Worm (Caenorhabditis elegans): ENCODE results near the gene Y73B6BL.14.
"Not testable (repeated sequence)": the region's sequence is repeated elsewhere in the genome, so short reads cannot be mapped to it uniquely, and the experiment has no call there.

Gene Y73B6BL.14

DNA sequence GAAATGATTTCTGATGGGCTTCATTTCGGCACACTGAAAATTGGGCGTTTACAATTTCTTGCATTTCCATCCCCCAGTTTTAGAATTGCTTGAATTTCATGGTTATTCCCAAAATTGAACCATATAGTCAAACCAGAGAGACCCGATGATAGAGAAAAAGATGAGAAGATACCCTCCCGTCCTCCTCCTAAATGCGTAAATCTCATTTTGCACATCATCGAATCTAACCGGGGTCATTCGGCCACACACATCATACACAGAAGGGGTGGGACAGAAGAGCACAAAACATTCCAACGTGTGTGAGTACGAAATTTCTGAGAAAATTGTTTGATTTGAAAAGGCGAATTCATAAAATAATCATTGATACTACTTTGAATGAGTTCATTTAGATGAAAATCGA is 20.8 kb upstream of the Y73B6BL.14 start:
- TF ChIP-seq alr-1 (tag; optimal IDR thresholded peaks at IDR 0.05) (no peak), egl-27 (tag; optimal IDR thresholded peaks at IDR 0.05) (no peak), ZK546.5 (tag; optimal IDR thresholded peaks at IDR 0.05) (no peak), nhr-25 (tag; optimal IDR thresholded peaks at IDR 0.05) (no peak), ztf-1 (GFP tag; conservative IDR thresholded peaks at IDR 0.05) (no peak), ceh-16 (tag; optimal IDR thresholded peaks at IDR 0.05) (no peak), F13H6.1 (tag; optimal IDR thresholded peaks at IDR 0.05) (no peak), C34F6.9 (tag; optimal IDR thresholded peaks at IDR 0.05) (no peak), nhr-6 (tag; optimal IDR thresholded peaks at IDR 0.05) (no peak)

ce11 chrIV:6361668-6362067 is 18.9 kb upstream of the Y73B6BL.14 start, which contains the start of gene Y73B6BL.47:
Gene Y73B6BL.47 (plus strand): TSS chrIV:6361968.
- TF ChIP-seq peb-1 (tag; optimal IDR thresholded peaks at IDR 0.05), result no peak
- no peak for TF ChIP-seq C34F6.9 (tag; optimal IDR thresholded peaks at IDR 0.05)
- TF ChIP-seq skn-1 (tag; optimal IDR thresholded peaks at IDR 0.05), result no peak
- TF ChIP-seq lsy-2 (tag; optimal IDR thresholded peaks at IDR 0.05), result no peak
- no peak for TF ChIP-seq nhr-129 (tag; optimal IDR thresholded peaks at IDR 0.05)
- no peak for TF ChIP-seq sma-9 (GFP tag; optimal IDR thresholded peaks at IDR 0.05)
- no peak for TF ChIP-seq sma-9 (tag; optimal IDR thresholded peaks at IDR 0.05)
- TF ChIP-seq snpc-4 (tag; optimal IDR thresholded peaks at IDR 0.05), result no peak
- TF ChIP-seq F13H6.1 (tag; optimal IDR thresholded peaks at IDR 0.05), result no peak
- TF ChIP-seq lin-13 (GFP tag; optimal IDR thresholded peaks at IDR 0.05), result no peak
- no peak for TF ChIP-seq nhr-12 (tag; optimal IDR thresholded peaks at IDR 0.05)
- TF ChIP-seq mbf-1 (tag; optimal IDR thresholded peaks at IDR 0.05), result no peak
- TF ChIP-seq aly-2 (tag; optimal IDR thresholded peaks at IDR 0.05), result no peak
- TF ChIP-seq unc-55 (GFP tag; optimal IDR thresholded peaks at IDR 0.05), result no peak
- no peak for TF ChIP-seq nhr-21 (tag; optimal IDR thresholded peaks at IDR 0.05)
- no peak for TF ChIP-seq elt-3 (tag; optimal IDR thresholded peaks at IDR 0.05)
- no peak for TF ChIP-seq ceh-16 (tag; optimal IDR thresholded peaks at IDR 0.05)
- TF ChIP-seq nhr-6 (tag; optimal IDR thresholded peaks at IDR 0.05), result no peak
- no peak for TF ChIP-seq ztf-11 (tag; optimal IDR thresholded peaks at IDR 0.05)
- no peak for TF ChIP-seq nhr-23 (tag; optimal IDR thresholded peaks at IDR 0.05)
- TF ChIP-seq unc-62 (GFP tag; optimal IDR thresholded peaks at IDR 0.05), result no peak

- not testable (repeated sequence) for TF ChIP-seq nhr-21, zag-1, gmeb-1 (tag; optimal IDR thresholded peaks at IDR 0.05)
These were observed 4.4 kb upstream of the Y73B6BL.14 start, which contains the start of gene Y73B6BL.289 for ce11 chrIV:6347213-6347612. Gene Y73B6BL.289 (plus strand): TSS chrIV:6347513.

ce11 chrIV:6342431-6342830 is 345 bp downstream of the Y73B6BL.14 start, which contains the start of gene Y73B6BL.288:
Gene Y73B6BL.288 (minus strand): TSS chrIV:6342531.
- TF ChIP-seq lsy-2 (tag; optimal IDR thresholded peaks at IDR 0.05), result no peak
- no peak for TF ChIP-seq nhr-21 (tag; optimal IDR thresholded peaks at IDR 0.05)
- no peak for TF ChIP-seq mab-5 (tag; optimal IDR thresholded peaks at IDR 0.05)
- TF ChIP-seq egl-27 (tag; optimal IDR thresholded peaks at IDR 0.05), result no peak
- no peak for TF ChIP-seq peb-1 (tag; optimal IDR thresholded peaks at IDR 0.05)
- no peak for TF ChIP-seq ztf-11 (tag; optimal IDR thresholded peaks at IDR 0.05)
- TF ChIP-seq ztf-1 (GFP tag; conservative IDR thresholded peaks at IDR 0.05), result no peak
- TF ChIP-seq unc-39 (tag; optimal IDR thresholded peaks at IDR 0.05), result no peak
- TF ChIP-seq nhr-237 (tag; optimal IDR thresholded peaks at IDR 0.05), result no peak
- TF ChIP-seq blmp-1 (tag; optimal IDR thresholded peaks at IDR 0.05; ENCODE audit: insufficient read depth), result no peak
- no peak for TF ChIP-seq F13H6.1 (tag; optimal IDR thresholded peaks at IDR 0.05)
- TF ChIP-seq R02D3.7 (tag; optimal IDR thresholded peaks at IDR 0.05), result no peak
- no peak for TF ChIP-seq ceh-82 (tag; optimal IDR thresholded peaks at IDR 0.05)
- TF ChIP-seq mdl-1 (tag; optimal IDR thresholded peaks at IDR 0.05), result no peak
- no peak for TF ChIP-seq alr-1 (tag; optimal IDR thresholded peaks at IDR 0.05)
- TF ChIP-seq gmeb-1 (tag; optimal IDR thresholded peaks at IDR 0.05), result no peak
- no peak for TF ChIP-seq lin-13 (GFP tag; optimal IDR thresholded peaks at IDR 0.05)
- TF ChIP-seq fos-1 (tag; optimal IDR thresholded peaks at IDR 0.05), result no peak

DNA sequence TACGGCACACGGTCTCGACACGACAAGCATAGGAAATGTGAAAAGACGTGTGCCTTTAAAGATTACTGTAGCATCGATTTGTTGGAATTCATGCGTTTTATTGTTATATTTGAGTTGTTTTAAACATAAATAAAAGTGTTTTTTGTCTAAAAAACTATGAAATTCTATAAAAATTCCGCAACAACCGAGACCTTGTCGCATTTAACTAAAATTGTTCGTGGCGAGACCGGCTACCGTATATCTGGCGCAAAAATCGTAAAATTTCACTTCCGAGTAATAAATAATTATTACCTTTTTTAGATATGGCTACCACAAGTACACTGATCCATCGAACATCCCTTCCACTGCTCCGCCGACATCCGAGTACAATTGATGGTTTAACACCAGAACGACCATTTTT is 5.4 kb downstream of the Y73B6BL.14 start, which contains the start of gene ipla-6:
Gene ipla-6 (plus strand): TSS at position 301 of the 400 bp plus-strand sequence.
- TF ChIP-seq ceh-16 (tag; optimal IDR thresholded peaks at IDR 0.05) (no peak), lin-13 (GFP tag; optimal IDR thresholded peaks at IDR 0.05) (no peak), sma-9 (GFP tag; optimal IDR thresholded peaks at IDR 0.05) (no peak), sma-9 (tag; optimal IDR thresholded peaks at IDR 0.05) (no peak), unc-39 (tag; optimal IDR thresholded peaks at IDR 0.05) (no peak), ztf-4 (tag; optimal IDR thresholded peaks at IDR 0.05) (no peak), nhr-6 (tag; optimal IDR thresholded peaks at IDR 0.05) (no peak), nhr-25 (tag; optimal IDR thresholded peaks at IDR 0.05) (no peak), peb-1 (tag; optimal IDR thresholded peaks at IDR 0.05) (no peak), gmeb-1 (tag; optimal IDR thresholded peaks at IDR 0.05) (no peak), snpc-4 (tag; optimal IDR thresholded peaks at IDR 0.05) (no peak), zag-1 (tag; optimal IDR thresholded peaks at IDR 0.05) (no peak), lin-11 (tag; optimal IDR thresholded peaks at IDR 0.05) (no peak), nhr-11 (tag; optimal IDR thresholded peaks at IDR 0.05) (no peak), fos-1 (tag; optimal IDR thresholded peaks at IDR 0.05) (no peak)
